Fruit fly (Drosophila melanogaster) whole organism, pupa: ENCODE data around the gene CG14780.
A peak's percentile ranks its signal among the peaks of the same experiment; 100 is the strongest.

ENCODE experiments used
- CG10348 ChIP-seq: fragments of 200-800 bp; sonication (Bioruptor generic); IDR thresholded peaks from 2 replicates; pipeline ENCODE4 v1.3.6; 2022; ENCODE audit warnings: missing biosample characterization, missing genetic modification characterization
- CG12605 ChIP-seq: fragments of 200-800 bp; sonication (Bioruptor generic); IDR thresholded peaks from 2 replicates; pipeline ENCODE4 v1.3.6; 2022; ENCODE audit warnings: missing biosample characterization, missing genetic modification characterization
- CG13204 ChIP-seq: fragments of 200-800 bp; sonication (Bioruptor generic); optimal IDR thresholded peaks from 2 replicates; lab custom pipeline; 2018; ENCODE audit warnings: missing biosample characterization, mild to moderate bottlenecking, missing genetic modification characterization, moderate library complexity
- CG14655 ChIP-seq: fragments of 200-800 bp; sonication (Bioruptor generic); optimal IDR thresholded peaks from 3 replicates; lab custom pipeline; 2017; ENCODE audit warnings: mild to moderate bottlenecking, missing biosample characterization, missing genetic modification reagents, missing genetic modification characterization
- CG15710 ChIP-seq: fragments of 200-800 bp; sonication (Bioruptor generic); optimal IDR thresholded peaks from 2 replicates; lab custom pipeline; 2018; ENCODE audit warnings: missing biosample characterization, mild to moderate bottlenecking, missing genetic modification characterization, moderate library complexity
- CG17806 ChIP-seq: fragments of 200-800 bp; sonication (Bioruptor generic); optimal IDR thresholded peaks from 2 replicates; lab custom pipeline; 2018; ENCODE audit warnings: missing biosample characterization, mild to moderate bottlenecking, missing genetic modification characterization, moderate library complexity
- CG32121 ChIP-seq: fragments of 200-800 bp; sonication (Bioruptor generic); IDR thresholded peaks from 2 replicates; pipeline ENCODE4 v1.3.6; 2022; ENCODE audit warnings: missing biosample characterization, missing genetic modification characterization
- CG34367 ChIP-seq: fragments of 200-800 bp; sonication (Bioruptor generic); optimal IDR thresholded peaks from 2 replicates; lab custom pipeline; 2018; ENCODE audit warnings: missing biosample characterization, mild to moderate bottlenecking, missing genetic modification characterization
- CG4496 ChIP-seq: fragments of 200-800 bp; sonication (Bioruptor generic); IDR thresholded peaks from 3 replicates; pipeline ENCODE4 v1.3.6; 2022; ENCODE audit warnings: missing biosample characterization, missing genetic modification characterization
- CG8159 ChIP-seq: fragments of 200-800 bp; sonication (Bioruptor generic); optimal IDR thresholded peaks from 3 replicates; lab custom pipeline; 2018; ENCODE audit warnings: missing biosample characterization, mild to moderate bottlenecking, missing genetic modification characterization, moderate library complexity
- CG8301 ChIP-seq: fragments of 200-800 bp; sonication (Bioruptor generic); optimal IDR thresholded peaks from 2 replicates; lab custom pipeline; 2018; ENCODE audit warnings: missing biosample characterization, mild to moderate bottlenecking, missing genetic modification characterization
- CG9948 ChIP-seq: fragments of 200-800 bp; sonication (Bioruptor generic); optimal IDR thresholded peaks from 2 replicates; lab custom pipeline; 2018; ENCODE audit warnings: missing biosample characterization, mild to moderate bottlenecking, missing genetic modification characterization, moderate library complexity
- D1 ChIP-seq: fragments of 200-800 bp; sonication (Bioruptor generic); optimal IDR thresholded peaks from 2 replicates; lab custom pipeline; 2018; ENCODE audit warnings: missing biosample characterization, mild to moderate bottlenecking, missing genetic modification characterization, moderate library complexity
- EcR ChIP-seq: fragments of 200-800 bp; sonication (Bioruptor generic); optimal IDR thresholded peaks from 3 replicates; lab custom pipeline; 2019; ENCODE audit warnings: missing biosample characterization, missing genetic modification characterization, mild to moderate bottlenecking, moderate library complexity, missing genetic modification reagents
- Ets98B ChIP-seq: fragments of 200-800 bp; sonication (Bioruptor generic); IDR thresholded peaks from 2 replicates; pipeline ENCODE4 v1.3.6; 2022; ENCODE audit warnings: missing biosample characterization, missing genetic modification characterization
- Pif1A ChIP-seq: fragments of 200-800 bp; sonication (Bioruptor generic); optimal IDR thresholded peaks from 3 replicates; lab custom pipeline; 2016; ENCODE audit warnings: missing biosample characterization, missing genetic modification characterization
- Pif1B ChIP-seq: fragments of 200-800 bp; sonication (Bioruptor generic); optimal IDR thresholded peaks from 3 replicates; lab custom pipeline; 2016; ENCODE audit warnings: missing biosample characterization, missing genetic modification characterization
- fd96Ca ChIP-seq: fragments of 200-800 bp; sonication (Bioruptor generic); IDR thresholded peaks from 3 replicates; pipeline ENCODE4 v1.3.6; 2022; ENCODE audit warnings: missing biosample characterization, missing genetic modification characterization
- gl ChIP-seq: fragments of 200-800 bp; sonication (Bioruptor generic); optimal IDR thresholded peaks from 2 replicates; lab custom pipeline; 2018; ENCODE audit warnings: missing biosample characterization, mild to moderate bottlenecking, missing genetic modification characterization
- rn ChIP-seq: fragments of 200-800 bp; sonication (Bioruptor generic); IDR thresholded peaks from 2 replicates; pipeline ENCODE4 v1.3.6; 2022; ENCODE audit warnings: missing biosample characterization, missing genetic modification characterization

Gene CG14780

DNA sequence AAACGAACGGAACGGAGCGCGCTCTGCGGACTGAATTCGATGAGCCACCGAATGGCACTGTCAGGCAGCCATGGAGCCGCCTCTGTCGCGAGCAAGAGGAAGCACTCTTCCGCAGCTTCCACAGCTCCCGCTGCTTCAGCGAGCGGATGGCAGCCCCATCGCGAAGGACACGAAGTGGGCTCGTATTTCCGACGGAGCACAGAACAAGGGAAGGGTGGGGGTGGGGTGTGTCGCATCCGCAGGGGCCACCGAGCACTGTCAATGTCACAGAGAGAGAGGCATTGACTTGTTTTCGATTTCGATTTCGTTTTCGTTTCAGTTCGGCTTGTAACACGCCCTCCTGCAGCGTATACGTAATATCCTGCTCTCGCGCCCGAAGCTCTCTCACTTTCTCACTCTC lies 35.4 kb downstream of the CG14780 start, which contains the start of gene Nmdar2:
Gene Nmdar2, minus strand, starts transcription at position 59 of the 400 bp plus-strand sequence.
- TF ChIP-seq rn: no peak
- no peak for TF ChIP-seq CG10348 (GFP tag; lab: Robert Waterston, UW)
- no peak for TF ChIP-seq Ets98B (GFP tag; lab: Robert Waterston, UW)

DNA sequence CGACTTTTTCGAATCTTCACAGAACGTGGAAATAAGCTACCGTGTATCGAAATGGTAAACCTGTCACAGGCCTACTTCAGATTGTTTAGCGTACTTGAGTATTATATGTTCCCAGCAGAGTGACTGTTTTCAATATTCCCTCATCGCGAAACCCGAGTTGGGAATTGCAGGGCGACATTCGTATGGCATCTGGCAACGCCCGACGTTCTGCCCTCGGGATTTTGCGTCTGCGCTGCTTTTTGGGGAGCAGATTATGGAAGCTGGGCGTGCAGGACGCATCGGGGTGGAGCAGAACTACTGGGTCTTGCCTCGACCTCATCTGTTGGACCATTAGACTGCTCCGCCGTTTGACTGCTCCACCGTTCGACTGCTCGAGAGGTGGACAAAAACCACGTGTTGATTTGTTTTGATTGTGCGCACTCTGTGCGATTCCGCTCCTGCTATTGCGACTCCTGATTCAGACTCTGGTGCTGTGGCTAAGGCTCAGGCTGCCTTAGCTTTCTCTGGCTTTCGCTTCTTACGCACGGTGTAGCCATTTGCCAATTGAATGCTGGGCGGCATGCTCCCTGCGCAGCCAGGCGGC lies 36.0 kb downstream of the CG14780 start:
- TF ChIP-seq CG12605 (GFP tag; lab: Robert Waterston, UW) (peak; percentile 67; the same call in 1 of the 2 replicates), Pif1B (GFP tag; lab: Kevin White, UChicago) (no peak)

DNA sequence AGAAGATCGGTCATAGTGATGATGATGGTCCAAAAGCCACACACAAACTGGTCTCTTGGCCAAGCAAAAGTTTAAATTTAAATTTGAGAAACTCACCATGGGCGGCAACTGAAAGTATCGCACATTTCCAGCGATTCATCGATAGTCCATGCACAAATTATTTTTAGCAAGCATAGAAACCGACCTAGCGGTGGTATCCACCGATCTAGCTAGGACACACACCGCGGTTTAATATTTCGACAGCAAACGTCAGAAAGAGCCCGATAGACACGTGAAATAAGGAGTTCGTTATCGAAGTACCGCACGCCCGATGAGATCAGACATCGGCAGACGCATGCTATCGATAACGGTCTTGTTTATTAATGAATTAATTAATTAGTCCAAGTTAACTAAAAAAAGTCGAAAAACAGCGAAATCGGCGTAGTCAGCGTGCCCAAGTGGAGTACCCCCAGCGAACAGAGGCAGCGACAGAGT lies 40.5 kb downstream of the CG14780 start, which contains the start of gene CG14795:
Gene CG14795, minus strand, starts transcription at position 51 of the 474 bp plus-strand sequence.
- no peak for TF ChIP-seq CG12605 (GFP tag; lab: Robert Waterston, UW)
- 0 out of 2 replicates have a peak, but pooled peaks have one; percentile 9 for TF ChIP-seq Ets98B (GFP tag; lab: Robert Waterston, UW)

DNA sequence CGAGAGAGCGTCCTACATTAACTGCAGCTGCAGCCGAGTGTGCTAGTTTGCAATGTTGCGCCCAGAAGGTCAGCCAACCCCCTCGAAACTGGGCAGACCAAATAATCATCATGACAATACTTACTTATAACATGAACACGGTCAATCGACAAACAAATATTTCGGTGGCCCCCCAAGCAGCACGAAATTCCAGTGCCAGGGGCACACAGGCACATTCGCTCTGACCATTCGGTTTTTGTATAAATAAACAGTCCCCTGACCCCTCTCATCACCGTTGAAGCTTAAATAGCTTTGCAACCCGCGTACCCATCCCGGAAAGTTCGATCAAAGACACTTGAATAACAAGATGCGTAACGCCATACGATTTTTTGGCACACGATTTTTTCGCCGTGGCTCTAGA lies 41.5 kb downstream of the CG14780 start:
- TF ChIP-seq CG8301 (tag; lab: Kevin White, UChicago) (no peak), CG13204 (GFP tag; lab: Kevin White, UChicago) (no peak), CG12605 (GFP tag; lab: Robert Waterston, UW) (no peak), D1 (tag; lab: Kevin White, UChicago) (no peak), CG34367 (tag; lab: Kevin White, UChicago) (no peak), gl (no peak), Pif1B (GFP tag; lab: Kevin White, UChicago) (no peak), CG32121 (GFP tag; lab: Robert Waterston, UW) (no peak), Pif1A (GFP tag; lab: Kevin White, UChicago) (no peak)

DNA sequence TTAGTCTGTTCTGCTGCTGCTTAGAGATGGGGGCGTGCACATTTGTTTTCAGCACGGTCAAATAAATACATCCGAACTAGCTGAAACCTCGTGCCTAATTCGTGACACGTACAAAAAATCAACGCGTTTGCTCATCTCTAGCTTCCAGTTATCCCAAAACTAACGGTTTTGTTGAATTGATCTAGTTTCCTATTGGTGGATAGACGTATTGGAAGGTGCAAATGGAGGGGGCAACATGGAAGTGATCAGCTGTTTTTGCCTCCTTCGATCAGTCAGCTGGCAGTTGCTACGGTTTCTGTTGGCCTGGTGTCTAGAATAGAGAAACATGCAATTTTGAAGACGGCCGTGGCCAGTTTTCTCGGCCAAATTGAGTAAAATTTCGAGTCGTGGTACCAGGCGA lies 45.3 kb downstream of the CG14780 start:
- no peak for TF ChIP-seq CG17806 (tag; lab: Kevin White, UChicago)
- TF ChIP-seq Ets98B (GFP tag; lab: Robert Waterston, UW): peak; percentile 36
- TF ChIP-seq gl: no peak
- TF ChIP-seq CG12605 (GFP tag; lab: Robert Waterston, UW): no peak
- TF ChIP-seq CG15710: no peak
- TF ChIP-seq CG4496 (GFP tag; lab: Robert Waterston, UW): no peak
- TF ChIP-seq fd96Ca (GFP tag; lab: Robert Waterston, UW): 0 out of 3 replicates have a peak, but pooled peaks have one; percentile 20
- TF ChIP-seq CG32121 (GFP tag; lab: Robert Waterston, UW): 0 out of 2 replicates have a peak, but pooled peaks have one; percentile 20
- TF ChIP-seq CG14655: no peak
- TF ChIP-seq rn: no peak
- TF ChIP-seq D1 (tag; lab: Kevin White, UChicago): no peak
- no peak for TF ChIP-seq CG8301 (tag; lab: Kevin White, UChicago)
- TF ChIP-seq CG8159 (tag; lab: Kevin White, UChicago): no peak
- TF ChIP-seq CG13204 (GFP tag; lab: Kevin White, UChicago): no peak
- TF ChIP-seq Pif1B (GFP tag; lab: Kevin White, UChicago): no peak
- no peak for TF ChIP-seq Pif1A (GFP tag; lab: Kevin White, UChicago)
- TF ChIP-seq CG9948 (tag; lab: Kevin White, UChicago): no peak
- no peak for TF ChIP-seq CG34367 (tag; lab: Kevin White, UChicago)
- TF ChIP-seq, all 21 proteins: peak for 3

dm6 chrX:1523277-1523676 lies 51.0 kb downstream of the CG14780 start:
- TF ChIP-seq EcR (GFP tag; lab: Kevin White, UChicago): peak; percentile 83
- TF ChIP-seq, all 21 proteins: peak for 1; not testable (repeated sequence) for 20
